Worm (Caenorhabditis elegans) whole organism, L2 larva: ENCODE results near the gene R05D3.3.

Source experiments
- C34F6.9 ChIP-seq: fragments of 150-350 bp; optimal IDR thresholded peaks from 2 replicates; lab custom pipeline; 2014; ENCODE audit warnings: missing biosample characterization, missing genetic modification characterization
- R02D3.7 ChIP-seq: fragments of 150-350 bp; optimal IDR thresholded peaks from 2 replicates; lab custom pipeline; 2014; ENCODE audit warnings: missing biosample characterization, missing genetic modification characterization
- Y55F3AM.14 ChIP-seq: fragments of 200-800 bp; sonication (Bioruptor generic); optimal IDR thresholded peaks from 2 replicates; lab custom pipeline; 2018; ENCODE audit warnings: mild to moderate bottlenecking, missing genetic modification characterization, missing compliant biosample characterization
- ZK546.5 ChIP-seq: sonication (generic microtip); optimal IDR thresholded peaks from 2 replicates; lab custom pipeline; 2017; ENCODE audit warnings: missing biosample characterization, missing genetic modification characterization
- aly-2 ChIP-seq: fragments of 150-350 bp; optimal IDR thresholded peaks from 2 replicates; lab custom pipeline; 2014; ENCODE audit warnings: missing biosample characterization, missing genetic modification characterization
- ceh-16 ChIP-seq: fragments of 150-350 bp; optimal IDR thresholded peaks from 2 replicates; lab custom pipeline; 2014; ENCODE audit warnings: missing biosample characterization, missing genetic modification characterization
- crh-2 ChIP-seq: sonication (generic microtip); optimal IDR thresholded peaks from 2 replicates; lab custom pipeline; 2017; ENCODE audit warnings: missing biosample characterization, missing genetic modification characterization
- egl-27 ChIP-seq: sonication (generic microtip); optimal IDR thresholded peaks from 3 replicates; lab custom pipeline; 2017; ENCODE audit warnings: missing biosample characterization, missing genetic modification reagents, missing genetic modification characterization
- elt-1 ChIP-seq: fragments of 150-350 bp; optimal IDR thresholded peaks from 2 replicates; lab custom pipeline; 2014; ENCODE audit warnings: missing biosample characterization, missing genetic modification characterization
- mbf-1 ChIP-seq: sonication (generic microtip); optimal IDR thresholded peaks from 2 replicates; lab custom pipeline; 2017; ENCODE audit warnings: missing biosample characterization, missing genetic modification characterization
- mdl-1 ChIP-seq, 2 experiments: fragments of 150-350 bp in 1 of 2; sonication (generic microtip) in 1 of 2; optimal IDR thresholded peaks; 2 replicates each; lab custom pipeline; 2017; ENCODE audit warnings: missing biosample characterization in 2 of 2, missing genetic modification characterization in 2 of 2
- nhr-11 ChIP-seq: fragments of 150-350 bp; optimal IDR thresholded peaks from 2 replicates; lab custom pipeline; 2014; ENCODE audit warnings: missing biosample characterization, missing genetic modification characterization
- nhr-12 ChIP-seq: fragments of 150-350 bp; optimal IDR thresholded peaks from 2 replicates; lab custom pipeline; 2014; ENCODE audit warnings: missing biosample characterization, missing genetic modification characterization
- nhr-23 ChIP-seq: fragments of 150-350 bp; optimal IDR thresholded peaks from 2 replicates; lab custom pipeline; 2014; ENCODE audit warnings: missing biosample characterization, missing genetic modification reagents, missing genetic modification characterization
- nhr-237 ChIP-seq: fragments of 150-350 bp; optimal IDR thresholded peaks from 2 replicates; lab custom pipeline; 2014; ENCODE audit warnings: missing biosample characterization, missing genetic modification characterization
- nhr-6 ChIP-seq: fragments of 150-350 bp; optimal IDR thresholded peaks from 2 replicates; lab custom pipeline; 2014; ENCODE audit warnings: missing biosample characterization, missing genetic modification characterization
- sem-4 ChIP-seq: fragments of 150-350 bp; optimal IDR thresholded peaks from 2 replicates; lab custom pipeline; 2014; ENCODE audit warnings: missing biosample characterization, missing genetic modification reagents, missing genetic modification characterization
- skn-1 ChIP-seq: sonication (generic microtip); optimal IDR thresholded peaks from 2 replicates; lab custom pipeline; 2017; ENCODE audit warnings: missing biosample characterization, missing genetic modification characterization
- sma-9 ChIP-seq, 2 experiments: fragments of 150-350 bp in 1 of 2; sonication (generic microtip) in 1 of 2; optimal IDR thresholded peaks; 2 replicates each; lab custom pipeline; 2014 to 2016; ENCODE audit warnings: missing genetic modification characterization in 2 of 2, mild to moderate bottlenecking in 1 of 2, missing biosample characterization in 1 of 2, missing compliant biosample characterization in 1 of 2, missing genetic modification reagents in 1 of 2, moderate library complexity in 1 of 2
- unc-55 ChIP-seq: fragments of 150-350 bp; sonication (generic microtip); optimal IDR thresholded peaks from 3 replicates; lab custom pipeline; 2014; ENCODE audit warnings: missing biosample characterization, missing genetic modification reagents, missing genetic modification characterization
- unc-62 ChIP-seq: fragments of 150-350 bp; optimal IDR thresholded peaks from 2 replicates; lab custom pipeline; 2014; ENCODE audit warnings: missing biosample characterization, missing genetic modification reagents, missing genetic modification characterization
- ztf-11 ChIP-seq: sonication (generic microtip); optimal IDR thresholded peaks from 2 replicates; lab custom pipeline; 2017; ENCODE audit warnings: missing biosample characterization, missing genetic modification characterization

Gene R05D3.3

ce11 chrIII:8411976-8412375, 48.2 kb downstream of the R05D3.3 start (continued):
- TF ChIP-seq nhr-11 (tag; lab: Kevin White, UChicago): no peak
- peak; percentile 8 for TF ChIP-seq skn-1
- peak in 1 of 2 experiments; percentile 28 for TF ChIP-seq mdl-1 (tag; optimal IDR thresholded peaks at IDR 0.05; lab: Kevin White, UChicago)
- TF ChIP-seq Y55F3AM.14: peak; percentile 62
- peak; percentile 93 for TF ChIP-seq C34F6.9

ce11 chrIII:8413501-8413900, 49.7 kb downstream of the R05D3.3 start:
- TF ChIP-seq unc-55 (GFP tag; lab: Kevin White, UChicago): no peak
- TF ChIP-seq egl-27 (tag; lab: Kevin White, UChicago): no peak
- no peak for TF ChIP-seq elt-1 (tag; lab: Kevin White, UChicago)
- no peak for TF ChIP-seq unc-62
- TF ChIP-seq nhr-23: no peak
- no peak for TF ChIP-seq nhr-6 (tag; lab: Kevin White, UChicago)
- no peak for TF ChIP-seq ZK546.5 (tag; lab: Kevin White, UChicago)
- TF ChIP-seq sem-4: no peak
- TF ChIP-seq sma-9 (GFP tag; optimal IDR thresholded peaks at IDR 0.05; lab: Kevin White, UChicago): no peak
- TF ChIP-seq sma-9 (tag; optimal IDR thresholded peaks at IDR 0.05; lab: Kevin White, UChicago): no peak
- TF ChIP-seq crh-2 (tag; lab: Kevin White, UChicago): no peak
- no peak for TF ChIP-seq ceh-16 (tag; lab: Kevin White, UChicago)
- no peak for TF ChIP-seq nhr-12 (tag; lab: Kevin White, UChicago)
- no peak for TF ChIP-seq R02D3.7 (tag; lab: Kevin White, UChicago)
- no peak for TF ChIP-seq mbf-1 (tag; lab: Kevin White, UChicago)
- no peak for TF ChIP-seq ztf-11 (tag; lab: Kevin White, UChicago)
- no peak for TF ChIP-seq nhr-237
- TF ChIP-seq aly-2 (tag; lab: Kevin White, UChicago): no peak
